Worm (Caenorhabditis elegans) whole organism, late embryonic: ENCODE measurements around the gene F21A3.3.

Experiments used
- K02D7.2 ChIP-seq: sonication (generic microtip); optimal IDR thresholded peaks from 2 replicates; lab custom pipeline; 2017; ENCODE audit warnings: mild to moderate bottlenecking, missing genetic modification characterization, missing compliant biosample characterization
- K09A11.1 ChIP-seq: sonication (generic microtip); optimal IDR thresholded peaks from 2 replicates; lab custom pipeline; 2017; ENCODE audit warnings: antibody characterized with exemption, mild to moderate bottlenecking, missing genetic modification characterization, missing compliant biosample characterization; ENCODE audit not compliant: insufficient read depth
- ahr-1 ChIP-seq: sonication (generic microtip); optimal IDR thresholded peaks from 2 replicates; lab custom pipeline; 2016; ENCODE audit warnings: missing genetic modification characterization, missing compliant biosample characterization
- ama-1 ChIP-seq: fragments of 150-350 bp; optimal IDR thresholded peaks from 2 replicates; lab custom pipeline; 2014
- ceh-19 ChIP-seq: fragments of 200-800 bp; sonication (Bioruptor generic); optimal IDR thresholded peaks from 2 replicates; lab custom pipeline; 2018; ENCODE audit warnings: mild to moderate bottlenecking, missing genetic modification characterization, missing compliant biosample characterization
- ceh-22 ChIP-seq: sonication (generic microtip); optimal IDR thresholded peaks from 2 replicates; lab custom pipeline; 2017; ENCODE audit warnings: missing biosample characterization, missing genetic modification characterization
- ceh-30 ChIP-seq: fragments of 150-350 bp; optimal IDR thresholded peaks from 2 replicates; lab custom pipeline; 2014; ENCODE audit warnings: missing biosample characterization, missing genetic modification characterization
- ceh-34 ChIP-seq: sonication (generic microtip); optimal IDR thresholded peaks from 2 replicates; lab custom pipeline; 2016; ENCODE audit warnings: mild to moderate bottlenecking, missing genetic modification characterization, missing compliant biosample characterization
- ceh-45 ChIP-seq: fragments of 200-800 bp; sonication (Bioruptor generic); IDR thresholded peaks from 2 replicates; pipeline ENCODE4 v1.3.6; 2022; ENCODE audit warnings: missing genetic modification reagents, missing genetic modification characterization, missing compliant biosample characterization
- ceh-48 ChIP-seq: sonication (generic microtip); optimal IDR thresholded peaks from 2 replicates; lab custom pipeline; 2016; ENCODE audit warnings: missing genetic modification characterization, inconsistent platforms, missing compliant biosample characterization
- ceh-9 ChIP-seq: sonication (generic microtip); optimal IDR thresholded peaks from 2 replicates; lab custom pipeline; 2016; ENCODE audit warnings: mild to moderate bottlenecking, missing genetic modification characterization, inconsistent platforms, missing compliant biosample characterization
- elt-4 ChIP-seq: sonication (generic microtip); optimal IDR thresholded peaks from 2 replicates; lab custom pipeline; 2016; ENCODE audit warnings: missing genetic modification characterization, missing compliant biosample characterization
- ets-4 ChIP-seq: sonication (generic microtip); optimal IDR thresholded peaks from 2 replicates; lab custom pipeline; 2016; ENCODE audit warnings: missing genetic modification characterization, missing compliant biosample characterization
- gmeb-2 ChIP-seq: sonication (generic microtip); optimal IDR thresholded peaks from 2 replicates; lab custom pipeline; 2016; ENCODE audit warnings: missing genetic modification characterization, inconsistent platforms, missing compliant biosample characterization
- hlh-15 ChIP-seq: sonication (generic microtip); optimal IDR thresholded peaks from 2 replicates; lab custom pipeline; 2016; ENCODE audit warnings: missing genetic modification characterization, missing compliant biosample characterization
- hlh-30 ChIP-seq: sonication (generic microtip); optimal IDR thresholded peaks from 2 replicates; lab custom pipeline; 2017; ENCODE audit warnings: antibody characterized with exemption, missing genetic modification characterization, missing compliant biosample characterization; ENCODE audit not compliant: insufficient read depth
- hlh-6 ChIP-seq: sonication (generic microtip); optimal IDR thresholded peaks from 2 replicates; lab custom pipeline; 2016; ENCODE audit warnings: missing genotype, missing genetic modification characterization, missing compliant biosample characterization
- lim-6 ChIP-seq: sonication (generic microtip); optimal IDR thresholded peaks from 2 replicates; lab custom pipeline; 2016; ENCODE audit warnings: missing genetic modification characterization, missing compliant biosample characterization
- lin-11 ChIP-seq: fragments of 200-800 bp; sonication (Bioruptor generic); optimal IDR thresholded peaks from 2 replicates; lab custom pipeline; 2018; ENCODE audit warnings: mild to moderate bottlenecking, missing genetic modification characterization, missing compliant biosample characterization
- nfya-1 ChIP-seq: sonication (generic microtip); optimal IDR thresholded peaks from 2 replicates; lab custom pipeline; 2017; ENCODE audit warnings: missing genetic modification characterization, mild to moderate bottlenecking, missing compliant biosample characterization, antibody characterized with exemption, moderate library complexity
- pat-9 ChIP-seq: fragments of 200-800 bp; sonication (Bioruptor generic); optimal IDR thresholded peaks from 2 replicates; lab custom pipeline; 2018; ENCODE audit warnings: mild to moderate bottlenecking, missing genetic modification characterization, moderate library complexity, missing compliant biosample characterization
- pax-1 ChIP-seq: fragments of 150-350 bp; optimal IDR thresholded peaks from 2 replicates; lab custom pipeline; 2014; ENCODE audit warnings: missing biosample characterization, missing genetic modification characterization
- ref-2 ChIP-seq: sonication (generic microtip); optimal IDR thresholded peaks from 2 replicates; lab custom pipeline; 2016; ENCODE audit warnings: missing genetic modification characterization, missing compliant biosample characterization
- rnt-1 ChIP-seq: sonication (generic microtip); optimal IDR thresholded peaks from 2 replicates; lab custom pipeline; 2016; ENCODE audit warnings: missing genetic modification characterization, missing compliant biosample characterization
- sox-4 ChIP-seq: sonication (generic microtip); optimal IDR thresholded peaks from 2 replicates; lab custom pipeline; 2017; ENCODE audit warnings: mild to moderate bottlenecking, missing genetic modification characterization, inconsistent platforms, missing compliant biosample characterization
- syd-9 ChIP-seq: sonication (generic microtip); optimal IDR thresholded peaks from 2 replicates; lab custom pipeline; 2016; ENCODE audit warnings: mild to moderate bottlenecking, missing genetic modification characterization, moderate library complexity, missing compliant biosample characterization
- tbx-2 ChIP-seq: sonication (generic microtip); optimal IDR thresholded peaks from 2 replicates; lab custom pipeline; 2016; ENCODE audit warnings: missing genetic modification characterization, missing compliant biosample characterization
- unc-3 ChIP-seq, 2 experiments: fragments of 200-800 bp in 1 of 2; sonication (Bioruptor generic) in 1 of 2; sonication (generic microtip) in 1 of 2; conservative IDR thresholded peaks in 1 of 2; optimal IDR thresholded peaks in 1 of 2; 2 replicates each; pipeline versions ENCODE4 v1.3.6 to Lab custom; 2016 to 2022; ENCODE audit warnings: missing compliant biosample characterization in 2 of 2, missing genetic modification characterization in 2 of 2, missing genetic modification reagents in 1 of 2
- unc-42 ChIP-seq: sonication (generic microtip); optimal IDR thresholded peaks from 2 replicates; lab custom pipeline; 2016; ENCODE audit warnings: missing genotype, missing genetic modification characterization, missing compliant biosample characterization

The F21A3.3 gene

ce11 chrV:15567344-15567804 is 49.9 kb downstream of the F21A3.3 start, which contains the start of gene acs-2:
TSS of gene acs-2 (plus strand) at chrV:15567394.
- TF ChIP-seq ets-4 (tag; lab: Kevin White, UChicago) (no peak), nfya-1 (no peak), K02D7.2 (tag; lab: Kevin White, UChicago) (no peak), elt-4 (tag; lab: Kevin White, UChicago) (no peak), hlh-6 (tag; lab: Kevin White, UChicago) (no peak), ama-1 (lab: Kevin White, UChicago) (no peak), pax-1 (tag; lab: Kevin White, UChicago) (no peak), ceh-19 (GFP tag; lab: Kevin White, UChicago) (no peak), tbx-2 (tag; lab: Kevin White, UChicago) (no peak), rnt-1 (tag; lab: Kevin White, UChicago) (no peak), ceh-22 (tag; lab: Kevin White, UChicago) (no peak), gmeb-2 (tag; lab: Kevin White, UChicago) (no peak), ceh-45 (no peak), hlh-30 (tag; lab: Kevin White, UChicago) (no peak), sox-4 (tag; lab: Kevin White, UChicago) (no peak), lin-11 (tag; lab: Kevin White, UChicago) (no peak), ceh-9 (tag; lab: Kevin White, UChicago) (no peak), ref-2 (no peak), ceh-48 (tag; lab: Kevin White, UChicago) (no peak), ahr-1 (tag; lab: Kevin White, UChicago) (no peak)

DNA sequence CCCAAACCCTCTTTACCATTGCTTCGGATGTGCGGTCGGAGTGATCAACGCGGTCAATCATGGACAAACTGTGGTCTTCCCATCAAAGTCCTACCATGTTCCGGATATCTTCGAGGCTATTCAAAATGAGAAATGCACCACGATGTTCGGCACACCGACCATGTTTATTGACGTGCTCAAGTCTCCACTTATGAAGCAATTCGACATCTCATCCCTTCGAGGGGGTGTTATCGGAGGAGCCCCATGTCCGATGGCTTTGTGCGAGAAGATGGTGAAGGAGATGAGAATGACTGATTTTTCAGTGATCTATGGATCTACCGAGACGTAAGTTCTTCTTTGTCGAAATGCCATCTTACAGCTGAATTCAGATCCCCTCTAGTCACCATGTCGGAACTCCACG is 50.9 kb downstream of the F21A3.3 start:
- TF ChIP-seq unc-42 (tag; lab: Kevin White, UChicago) (no peak), pat-9 (tag; lab: Kevin White, UChicago) (no peak), ceh-45 (no peak), ceh-30 (tag; lab: Kevin White, UChicago) (no peak), lim-6 (tag; lab: Kevin White, UChicago) (no peak), K09A11.1 (no peak), hlh-15 (tag; lab: Kevin White, UChicago) (no peak), ceh-34 (tag; lab: Kevin White, UChicago) (no peak), ahr-1 (tag; lab: Kevin White, UChicago) (no peak), ama-1 (lab: Kevin White, UChicago) (no peak), unc-3 (GFP tag; conservative IDR thresholded peaks at IDR 0.05; lab: Robert Waterston, UW) (no peak), unc-3 (tag; optimal IDR thresholded peaks at IDR 0.05; lab: Kevin White, UChicago) (no peak), syd-9 (tag; lab: Kevin White, UChicago) (no peak)
